Worm (Caenorhabditis elegans): Measurements from ENCODE around the gene sre-4.
"Not testable (repeated sequence)": the region's sequence is repeated elsewhere in the genome, so short reads cannot be mapped to it uniquely, and the experiment has no call there.

ce11 chrIV:9769746-9770145 lies 14.8 kb downstream of the sre-4 start, which contains the start of gene msp-78:
- TF ChIP-seq W03F9.2, him-1, dao-5 (tag; optimal IDR thresholded peaks at IDR 0.05): not testable (repeated sequence)

All from whole organism, L4/young adult.